Worm (Caenorhabditis elegans) whole organism, mixed stage, embryonic: ENCODE measurements around the gene cth-1.

Experiments used
- M03D4.4 ChIP-seq: sonication (generic microtip); optimal IDR thresholded peaks from 2 replicates; lab custom pipeline; 2017; ENCODE audit warnings: mild to moderate bottlenecking, missing genetic modification characterization, missing compliant biosample characterization
- bed-3 ChIP-seq: fragments of 200-800 bp; sonication (Bioruptor generic); optimal IDR thresholded peaks from 3 replicates; lab custom pipeline; 2018; ENCODE audit warnings: mild to moderate bottlenecking, missing genetic modification characterization, moderate library complexity, missing compliant biosample characterization
- blmp-1 ChIP-seq: fragments of 150-350 bp; optimal IDR thresholded peaks from 2 replicates; lab custom pipeline; 2014; ENCODE audit warnings: missing biosample characterization, missing genetic modification characterization
- ceh-39 ChIP-seq: fragments of 150-350 bp; optimal IDR thresholded peaks from 2 replicates; lab custom pipeline; 2014; ENCODE audit warnings: missing biosample characterization, missing genetic modification characterization
- ceh-43 ChIP-seq: fragments of 200-800 bp; sonication (Bioruptor generic); optimal IDR thresholded peaks from 2 replicates; lab custom pipeline; 2018; ENCODE audit warnings: mild to moderate bottlenecking, missing genetic modification characterization, moderate library complexity, missing compliant biosample characterization
- ceh-83 ChIP-seq: fragments of 200-800 bp; sonication (Bioruptor generic); optimal IDR thresholded peaks from 2 replicates; lab custom pipeline; 2018; ENCODE audit warnings: mild to moderate bottlenecking, missing genetic modification characterization, missing compliant biosample characterization
- ces-1 ChIP-seq: fragments of 150-350 bp; optimal IDR thresholded peaks from 2 replicates; lab custom pipeline; 2014; ENCODE audit warnings: missing biosample characterization, missing genetic modification reagents, missing genetic modification characterization
- cnd-1 ChIP-seq: fragments of 200-800 bp; sonication (Bioruptor generic); optimal IDR thresholded peaks from 2 replicates; lab custom pipeline; 2018; ENCODE audit warnings: mild to moderate bottlenecking, missing genetic modification characterization, missing compliant biosample characterization
- drap-1 ChIP-seq: fragments of 200-800 bp; sonication (Bioruptor generic); optimal IDR thresholded peaks from 3 replicates; lab custom pipeline; 2018; ENCODE audit warnings: mild to moderate bottlenecking, missing genetic modification characterization, missing compliant biosample characterization
- elt-1 ChIP-seq: sonication (generic microtip); optimal IDR thresholded peaks from 2 replicates; lab custom pipeline; 2017; ENCODE audit warnings: missing genetic modification characterization, mild to moderate bottlenecking, missing compliant biosample characterization, antibody characterized with exemption, moderate library complexity, borderline replicate concordance; ENCODE audit not compliant: insufficient read depth
- elt-3 ChIP-seq: fragments of 150-350 bp; optimal IDR thresholded peaks from 2 replicates; lab custom pipeline; 2014; ENCODE audit warnings: missing biosample characterization, missing genetic modification characterization
- flh-1 ChIP-seq: fragments of 200-800 bp; sonication (Bioruptor generic); optimal IDR thresholded peaks from 2 replicates; lab custom pipeline; 2018; ENCODE audit warnings: mild to moderate bottlenecking, missing genetic modification characterization, moderate library complexity, missing compliant biosample characterization
- hlh-1 ChIP-seq: fragments of 150-350 bp; optimal IDR thresholded peaks from 2 replicates; lab custom pipeline; 2014; ENCODE audit warnings: missing biosample characterization, missing genetic modification reagents, missing genetic modification characterization
- lin-32 ChIP-seq: fragments of 200-800 bp; sonication (Bioruptor generic); optimal IDR thresholded peaks from 2 replicates; lab custom pipeline; 2018; ENCODE audit warnings: mild to moderate bottlenecking, missing genetic modification characterization, missing compliant biosample characterization
- lsy-2 ChIP-seq: fragments of 150-350 bp; optimal IDR thresholded peaks from 2 replicates; lab custom pipeline; 2014; ENCODE audit warnings: missing biosample characterization, missing genetic modification characterization
- mab-5 ChIP-seq: fragments of 150-350 bp; optimal IDR thresholded peaks from 2 replicates; lab custom pipeline; 2014; ENCODE audit warnings: missing biosample characterization, missing genetic modification characterization
- mep-1 ChIP-seq: fragments of 150-350 bp; optimal IDR thresholded peaks from 2 replicates; lab custom pipeline; 2017; ENCODE audit warnings: missing biosample characterization, missing genetic modification reagents, missing genetic modification characterization, inconsistent platforms
- mls-2 ChIP-seq: sonication (generic microtip); optimal IDR thresholded peaks from 2 replicates; lab custom pipeline; 2016; ENCODE audit warnings: mild to moderate bottlenecking, missing genetic modification characterization, moderate library complexity, missing compliant biosample characterization
- nhr-12 ChIP-seq: fragments of 150-350 bp; optimal IDR thresholded peaks from 2 replicates; lab custom pipeline; 2014; ENCODE audit warnings: missing biosample characterization, missing genetic modification characterization
- nhr-2 ChIP-seq: fragments of 150-350 bp; optimal IDR thresholded peaks from 2 replicates; lab custom pipeline; 2014; ENCODE audit warnings: missing biosample characterization, missing genetic modification characterization
- nhr-28 ChIP-seq: fragments of 150-350 bp; optimal IDR thresholded peaks from 2 replicates; lab custom pipeline; 2014; ENCODE audit warnings: missing biosample characterization, missing genetic modification characterization
- sem-2 ChIP-seq: fragments of 200-800 bp; sonication (Bioruptor generic); optimal IDR thresholded peaks from 2 replicates; lab custom pipeline; 2018; ENCODE audit warnings: mild to moderate bottlenecking, missing genetic modification characterization, missing compliant biosample characterization
- snpc-4 ChIP-seq: fragments of 150-350 bp; optimal IDR thresholded peaks from 2 replicates; lab custom pipeline; 2014; ENCODE audit warnings: missing biosample characterization, missing genetic modification characterization
- sptf-1 ChIP-seq: sonication (generic microtip); optimal IDR thresholded peaks from 2 replicates; lab custom pipeline; 2017; ENCODE audit warnings: mild to moderate bottlenecking, missing genetic modification characterization, moderate library complexity, missing compliant biosample characterization
- tbx-8 ChIP-seq: fragments of 200-800 bp; sonication (Bioruptor generic); optimal IDR thresholded peaks from 2 replicates; lab custom pipeline; 2018; ENCODE audit warnings: mild to moderate bottlenecking, missing genetic modification characterization, moderate library complexity, missing compliant biosample characterization
- unc-120 ChIP-seq: sonication (generic microtip); optimal IDR thresholded peaks from 2 replicates; lab custom pipeline; 2017; ENCODE audit warnings: missing genetic modification characterization, missing compliant biosample characterization; ENCODE audit not compliant: poor library complexity, severe bottlenecking
- unc-62 ChIP-seq: fragments of 150-350 bp; optimal IDR thresholded peaks from 2 replicates; lab custom pipeline; 2014; ENCODE audit warnings: missing biosample characterization, missing genetic modification reagents, missing genetic modification characterization
- zip-8 ChIP-seq: fragments of 150-350 bp; optimal IDR thresholded peaks from 2 replicates; lab custom pipeline; 2014; ENCODE audit warnings: missing biosample characterization, missing genetic modification characterization

The cth-1 gene

DNA sequence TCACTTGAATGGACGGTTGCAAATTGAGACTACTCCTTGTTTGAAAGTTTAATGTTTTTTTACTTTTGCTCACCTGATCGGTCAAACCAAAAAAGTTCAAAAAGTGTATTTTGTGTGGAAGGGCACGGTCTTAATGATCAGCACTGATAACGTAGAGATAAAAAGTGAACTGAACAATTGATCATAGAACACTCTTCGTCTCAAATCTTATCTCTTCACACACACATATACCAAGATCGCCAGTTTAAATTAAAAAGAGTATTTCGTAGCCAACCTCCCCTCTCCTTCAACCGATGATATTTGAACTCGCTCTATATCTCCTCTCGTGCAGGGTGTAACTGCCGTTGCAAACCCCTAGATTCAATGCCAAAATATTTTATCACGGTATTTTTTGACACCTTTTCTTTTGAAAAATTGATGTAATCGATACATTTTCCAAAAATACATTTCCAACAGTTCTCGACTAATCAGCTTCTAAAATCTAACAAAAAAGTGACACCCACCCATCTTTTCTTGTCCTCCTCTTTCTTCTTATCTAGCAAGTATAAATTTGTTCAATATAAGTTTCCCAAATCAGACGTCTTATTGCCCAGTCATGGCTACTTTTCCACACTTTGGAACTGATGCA, at the start of gene cth-1:
cth-1 (plus strand) TSS at position 578 of the 628 bp plus-strand sequence.
- TF ChIP-seq nhr-12 (tag; lab: Kevin White, UChicago) (no peak), mab-5 (tag; lab: Kevin White, UChicago) (no peak), nhr-28 (tag; lab: Kevin White, UChicago) (no peak), drap-1 (GFP tag; lab: Kevin White, UChicago) (no peak), flh-1 (GFP tag; lab: Kevin White, UChicago) (no peak), unc-62 (GFP tag; lab: Kevin White, UChicago) (no peak), M03D4.4 (tag; lab: Kevin White, UChicago) (no peak), blmp-1 (tag; lab: Kevin White, UChicago) (no peak), snpc-4 (tag; lab: Kevin White, UChicago) (no peak), elt-1 (tag; lab: Kevin White, UChicago) (no peak), zip-8 (tag; lab: Kevin White, UChicago) (no peak), unc-120 (tag; lab: Kevin White, UChicago) (no peak)

- TF ChIP-seq hlh-1 (tag; lab: Kevin White, UChicago) = no peak
These were observed 47.1 kb upstream of the cth-1 start, which contains the start of gene F14H3.3 for ce11 chrV:16053373-16053772. TSS of gene F14H3.3 (minus strand) at chrV:16053473.

DNA sequence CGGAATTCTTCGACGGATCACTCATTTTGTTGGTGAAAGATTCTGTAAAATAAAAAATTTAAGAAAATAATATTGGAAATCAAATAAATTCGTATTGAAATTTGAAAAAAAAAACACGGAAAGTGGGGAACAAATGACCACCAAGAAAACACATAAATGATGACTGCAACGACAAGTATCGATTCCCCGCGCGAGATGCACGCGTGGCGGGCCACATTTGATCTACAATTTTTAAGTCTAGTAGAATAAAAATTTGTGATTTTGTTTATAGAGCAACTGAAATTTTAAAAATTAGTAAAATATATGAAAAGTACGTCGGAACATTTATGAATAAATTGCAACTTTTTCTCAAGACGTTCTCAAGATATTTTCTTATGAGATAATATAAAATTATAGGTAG, 45.4 kb upstream of the cth-1 start, which contains the start of gene F14H3.4:
F14H3.4 (minus strand) TSS at position 42 of the 400 bp plus-strand sequence.
- TF ChIP-seq mab-5 (tag; lab: Kevin White, UChicago) = no peak
- TF ChIP-seq ceh-83 (GFP tag; lab: Kevin White, UChicago) = no peak
- no peak for TF ChIP-seq mep-1
- TF ChIP-seq elt-3 (tag; lab: Kevin White, UChicago) = no peak
- TF ChIP-seq bed-3 (GFP tag; lab: Kevin White, UChicago) = no peak
- no peak for TF ChIP-seq elt-1 (tag; lab: Kevin White, UChicago)
- no peak for TF ChIP-seq drap-1 (GFP tag; lab: Kevin White, UChicago)
- TF ChIP-seq mls-2 (tag; lab: Kevin White, UChicago) = no peak
- TF ChIP-seq snpc-4 (tag; lab: Kevin White, UChicago) = no peak
- TF ChIP-seq lin-32 (GFP tag; lab: Kevin White, UChicago) = no peak
- TF ChIP-seq nhr-12 (tag; lab: Kevin White, UChicago) = no peak
- no peak for TF ChIP-seq ces-1
- no peak for TF ChIP-seq sptf-1 (tag; lab: Kevin White, UChicago)
- TF ChIP-seq ceh-39 (tag; lab: Kevin White, UChicago) = no peak
- no peak for TF ChIP-seq zip-8 (tag; lab: Kevin White, UChicago)
- TF ChIP-seq lsy-2 (tag; lab: Kevin White, UChicago) = no peak

ce11 chrV:16057010-16057463, 43.4 kb upstream of the cth-1 start, which contains the start of gene F14H3.5:
TSS of gene F14H3.5 (minus strand) at chrV:16057060.
- no peak for TF ChIP-seq tbx-8 (GFP tag; lab: Kevin White, UChicago)
- TF ChIP-seq mab-5 (tag; lab: Kevin White, UChicago) = no peak
- TF ChIP-seq ceh-43 = no peak
- TF ChIP-seq sem-2 = no peak
- TF ChIP-seq snpc-4 (tag; lab: Kevin White, UChicago) = no peak
- no peak for TF ChIP-seq hlh-1 (tag; lab: Kevin White, UChicago)
- TF ChIP-seq cnd-1 = no peak
- TF ChIP-seq elt-3 (tag; lab: Kevin White, UChicago) = no peak
- no peak for TF ChIP-seq lsy-2 (tag; lab: Kevin White, UChicago)
- TF ChIP-seq nhr-28 (tag; lab: Kevin White, UChicago) = no peak
- TF ChIP-seq elt-1 (tag; lab: Kevin White, UChicago) = no peak
- no peak for TF ChIP-seq bed-3 (GFP tag; lab: Kevin White, UChicago)

DNA sequence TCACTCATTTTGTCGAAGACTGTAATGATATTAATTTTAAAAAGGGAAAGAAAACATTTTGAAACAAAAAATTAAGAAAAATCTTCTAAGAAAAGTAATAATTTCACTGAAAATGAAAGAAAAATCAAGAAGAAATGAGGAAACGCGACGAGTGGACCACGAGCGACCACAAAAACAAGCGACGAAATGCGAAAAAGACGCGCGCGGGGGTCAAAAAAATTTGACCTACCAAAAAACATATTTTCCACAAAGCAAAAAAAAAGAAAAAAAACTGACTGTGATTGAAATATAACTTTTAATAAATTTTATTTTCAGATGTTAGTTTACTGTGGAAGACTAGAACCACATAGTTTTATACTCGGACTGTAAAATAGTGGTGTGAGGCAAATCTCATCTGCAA, 41.6 kb upstream of the cth-1 start, which contains the start of gene F14H3.6:
F14H3.6 (minus strand) TSS at position 22 of the 400 bp plus-strand sequence.
- TF ChIP-seq ces-1 = no peak
- TF ChIP-seq nhr-2 (tag; lab: Kevin White, UChicago) = no peak
- TF ChIP-seq flh-1 (GFP tag; lab: Kevin White, UChicago) = no peak
- TF ChIP-seq ceh-43 = no peak
- no peak for TF ChIP-seq elt-1 (tag; lab: Kevin White, UChicago)
- no peak for TF ChIP-seq mab-5 (tag; lab: Kevin White, UChicago)
- no peak for TF ChIP-seq ceh-83 (GFP tag; lab: Kevin White, UChicago)
- no peak for TF ChIP-seq sptf-1 (tag; lab: Kevin White, UChicago)
- TF ChIP-seq cnd-1 = no peak
- TF ChIP-seq nhr-12 (tag; lab: Kevin White, UChicago) = no peak
- no peak for TF ChIP-seq nhr-28 (tag; lab: Kevin White, UChicago)
- no peak for TF ChIP-seq unc-120 (tag; lab: Kevin White, UChicago)
- TF ChIP-seq, all 35 proteins: peak for 0
